Worm (Caenorhabditis elegans) whole organism, young adult: ENCODE results near the gene C50B8.5.

Experiments used
- B0019.2 ChIP-seq: fragments of 200-800 bp; sonication (Bioruptor generic); conservative IDR thresholded peaks from 2 replicates; pipeline ENCODE4 v1.3.6; 2022; ENCODE audit warnings: missing genetic modification reagents, missing genetic modification characterization, missing compliant biosample characterization
- D2030.7 ChIP-seq: fragments of 200-800 bp; sonication (Bioruptor generic); IDR thresholded peaks from 2 replicates; pipeline ENCODE4 v1.3.6; 2022; ENCODE audit warnings: missing genetic modification reagents, missing genetic modification characterization, missing compliant biosample characterization
- F22D6.2 ChIP-seq: sonication (generic microtip); optimal IDR thresholded peaks from 2 replicates; lab custom pipeline; 2016; ENCODE audit warnings: mild to moderate bottlenecking, missing genetic modification characterization, missing compliant biosample characterization
- F33H1.4 ChIP-seq: fragments of 200-800 bp; sonication (Bioruptor generic); IDR thresholded peaks from 2 replicates; pipeline ENCODE4 v1.3.6; 2022; ENCODE audit warnings: missing genetic modification reagents, missing genetic modification characterization, missing compliant biosample characterization
- F39B2.1 ChIP-seq: fragments of 200-800 bp; sonication (Bioruptor generic); IDR thresholded peaks from 2 replicates; pipeline ENCODE4 v1.3.6; 2022; ENCODE audit warnings: missing genetic modification reagents, missing genetic modification characterization, missing compliant biosample characterization
- F55B11.4 ChIP-seq: sonication (generic microtip); optimal IDR thresholded peaks from 2 replicates; lab custom pipeline; 2016; ENCODE audit warnings: missing compliant biosample characterization, missing genetic modification characterization, borderline replicate concordance; ENCODE audit not compliant: insufficient read depth
- Y53F4B.3 ChIP-seq: fragments of 200-800 bp; sonication (Bioruptor generic); IDR thresholded peaks from 2 replicates; pipeline ENCODE4 v1.3.6; 2022; ENCODE audit warnings: missing genetic modification reagents, missing genetic modification characterization, missing compliant biosample characterization
- Y53G8AR.9 ChIP-seq: fragments of 200-800 bp; sonication (Bioruptor generic); conservative IDR thresholded peaks from 2 replicates; pipeline ENCODE4 v1.3.6; 2022; ENCODE audit warnings: missing genetic modification reagents, missing genetic modification characterization, missing compliant biosample characterization
- Y56A3A.18 ChIP-seq: fragments of 200-800 bp; sonication (Bioruptor generic); IDR thresholded peaks from 2 replicates; pipeline ENCODE4 v1.3.6; 2022; ENCODE audit warnings: missing genetic modification reagents, missing genetic modification characterization, missing compliant biosample characterization
- Y95B8A.8 ChIP-seq: fragments of 200-800 bp; sonication (Bioruptor generic); IDR thresholded peaks from 2 replicates; pipeline ENCODE4 v1.3.6; 2022; ENCODE audit warnings: missing genetic modification reagents, missing genetic modification characterization, missing compliant biosample characterization
- ZK185.1 ChIP-seq: sonication (generic microtip); optimal IDR thresholded peaks from 2 replicates; lab custom pipeline; 2016; ENCODE audit warnings: mild to moderate bottlenecking, missing genetic modification characterization, missing compliant biosample characterization; ENCODE audit not compliant: poor library complexity, severe bottlenecking
- akir-1 ChIP-seq: fragments of 200-800 bp; sonication (Bioruptor generic); optimal IDR thresholded peaks from 2 replicates; lab custom pipeline; 2018; ENCODE audit warnings: mild to moderate bottlenecking, missing genetic modification characterization, moderate library complexity, missing compliant biosample characterization
- aptf-2 ChIP-seq: fragments of 200-800 bp; sonication (Bioruptor generic); conservative IDR thresholded peaks from 2 replicates; pipeline ENCODE4 v1.3.6; 2022; ENCODE audit warnings: missing genetic modification reagents, missing genetic modification characterization, missing compliant biosample characterization
- aptf-3 ChIP-seq: fragments of 200-800 bp; sonication (Bioruptor generic); IDR thresholded peaks from 2 replicates; pipeline ENCODE4 v1.3.6; 2022; ENCODE audit warnings: missing genetic modification characterization, missing compliant biosample characterization
- atf-7 ChIP-seq: sonication (generic microtip); optimal IDR thresholded peaks from 2 replicates; lab custom pipeline; 2017; ENCODE audit warnings: mild to moderate bottlenecking, missing genetic modification characterization, missing compliant biosample characterization
- bed-2 ChIP-seq: fragments of 200-800 bp; sonication (Bioruptor generic); IDR thresholded peaks from 2 replicates; pipeline ENCODE4 v1.3.6; 2022; ENCODE audit warnings: missing genetic modification reagents, missing genetic modification characterization, missing compliant biosample characterization
- ccch-3 ChIP-seq: fragments of 200-800 bp; sonication (Bioruptor generic); optimal IDR thresholded peaks from 2 replicates; lab custom pipeline; 2018; ENCODE audit warnings: mild to moderate bottlenecking, missing genetic modification characterization, missing compliant biosample characterization
- cebp-2 ChIP-seq: fragments of 200-800 bp; sonication (Bioruptor generic); IDR thresholded peaks from 2 replicates; pipeline ENCODE4 v1.3.6; 2022; ENCODE audit warnings: missing genetic modification characterization, missing compliant biosample characterization
- ceh-79 ChIP-seq: sonication (generic microtip); optimal IDR thresholded peaks from 2 replicates; lab custom pipeline; 2017; ENCODE audit warnings: mild to moderate bottlenecking, missing genetic modification characterization, missing compliant biosample characterization
- ceh-91 ChIP-seq: fragments of 200-800 bp; sonication (Bioruptor generic); IDR thresholded peaks from 2 replicates; pipeline ENCODE4 v1.3.6; 2022; ENCODE audit warnings: missing genetic modification reagents, missing genetic modification characterization, missing compliant biosample characterization
- chd-7 ChIP-seq: sonication (generic microtip); optimal IDR thresholded peaks from 2 replicates; lab custom pipeline; 2016; ENCODE audit warnings: mild to moderate bottlenecking, missing genetic modification characterization, moderate library complexity, missing compliant biosample characterization
- dpl-1 ChIP-seq: fragments of 150-350 bp; optimal IDR thresholded peaks from 2 replicates; lab custom pipeline; 2014; ENCODE audit warnings: missing biosample characterization, missing genetic modification reagents, missing genetic modification characterization
- efl-1 ChIP-seq: fragments of 150-350 bp; optimal IDR thresholded peaks from 2 replicates; lab custom pipeline; 2014; ENCODE audit warnings: missing biosample characterization, missing genetic modification reagents, missing genetic modification characterization
- egl-44 ChIP-seq: fragments of 200-800 bp; sonication (Bioruptor generic); IDR thresholded peaks from 2 replicates; pipeline ENCODE4 v1.3.6; 2022; ENCODE audit warnings: missing genetic modification reagents, missing genetic modification characterization, missing compliant biosample characterization
- ets-4 ChIP-seq: fragments of 200-800 bp; sonication (Bioruptor generic); optimal IDR thresholded peaks from 2 replicates; lab custom pipeline; 2018; ENCODE audit warnings: mild to moderate bottlenecking, missing genetic modification characterization, missing compliant biosample characterization
- him-1 ChIP-seq: sonication (generic microtip); optimal IDR thresholded peaks from 2 replicates; lab custom pipeline; 2016; ENCODE audit warnings: missing genotype, missing genetic modification reagents, missing genetic modification characterization, missing compliant biosample characterization
- hlh-12 ChIP-seq: sonication (generic microtip); optimal IDR thresholded peaks from 2 replicates; lab custom pipeline; 2016; ENCODE audit warnings: missing genetic modification characterization, missing compliant biosample characterization
- lag-1 ChIP-seq: fragments of 200-800 bp; sonication (Bioruptor generic); IDR thresholded peaks from 2 replicates; pipeline ENCODE4 v1.3.6; 2022; ENCODE audit warnings: missing genetic modification reagents, missing genetic modification characterization, missing compliant biosample characterization
- let-607 ChIP-seq, 2 experiments: fragments of 200-800 bp in 1 of 2; sonication (Bioruptor generic) in 1 of 2; sonication (generic microtip) in 1 of 2; optimal IDR thresholded peaks; 2 replicates each; lab custom pipeline; 2016 to 2018; ENCODE audit warnings: mild to moderate bottlenecking in 2 of 2, missing compliant biosample characterization in 2 of 2, missing genetic modification characterization in 2 of 2, moderate library complexity in 2 of 2, missing genotype in 1 of 2
- lin-35 ChIP-seq, 3 experiments: fragments of 150-350 bp in 2 of 3; sonication (generic microtip) in 1 of 3; optimal IDR thresholded peaks; 2 replicates each; lab custom pipeline; 2014 to 2018; ENCODE audit warnings: missing biosample characterization in 3 of 3, missing genetic modification characterization in 3 of 3, missing genetic modification reagents in 3 of 3
- lin-40 ChIP-seq: sonication (generic microtip); optimal IDR thresholded peaks from 2 replicates; lab custom pipeline; 2016; ENCODE audit warnings: missing genetic modification characterization, mild to moderate bottlenecking, missing compliant biosample characterization, missing genotype, missing genetic modification reagents
- lsy-27 ChIP-seq: sonication (generic microtip); optimal IDR thresholded peaks from 2 replicates; lab custom pipeline; 2017; ENCODE audit warnings: missing genetic modification characterization, mild to moderate bottlenecking, missing compliant biosample characterization, antibody characterized with exemption, missing genotype, borderline replicate concordance; ENCODE audit not compliant: insufficient read depth
- madf-10 ChIP-seq: sonication (generic microtip); optimal IDR thresholded peaks from 2 replicates; lab custom pipeline; 2016; ENCODE audit warnings: mild to moderate bottlenecking, missing genetic modification characterization, missing compliant biosample characterization
- mel-28 ChIP-seq: sonication (generic microtip); optimal IDR thresholded peaks from 2 replicates; lab custom pipeline; 2016; ENCODE audit warnings: borderline replicate concordance, mild to moderate bottlenecking, missing genetic modification characterization, missing compliant biosample characterization
- mes-4 ChIP-seq: sonication (generic microtip); optimal IDR thresholded peaks from 2 replicates; lab custom pipeline; 2016; ENCODE audit warnings: missing genotype, missing genetic modification characterization, missing compliant biosample characterization
- nfya-1 ChIP-seq: sonication (generic microtip); optimal IDR thresholded peaks from 2 replicates; lab custom pipeline; 2017; ENCODE audit warnings: antibody characterized with exemption, missing compliant biosample characterization, missing genetic modification characterization, borderline replicate concordance; ENCODE audit not compliant: insufficient read depth
- nfya-2 ChIP-seq: fragments of 200-800 bp; sonication (Bioruptor generic); IDR thresholded peaks from 2 replicates; pipeline ENCODE4 v1.3.6; 2022; ENCODE audit warnings: missing genetic modification reagents, missing genetic modification characterization, missing compliant biosample characterization
- nhr-120 ChIP-seq: fragments of 200-800 bp; sonication (Bioruptor generic); IDR thresholded peaks from 2 replicates; pipeline ENCODE4 v1.3.6; 2022; ENCODE audit warnings: missing genetic modification characterization, missing compliant biosample characterization
- repo-1 ChIP-seq: sonication (generic microtip); optimal IDR thresholded peaks from 2 replicates; lab custom pipeline; 2017; ENCODE audit warnings: mild to moderate bottlenecking, missing genetic modification characterization, missing compliant biosample characterization
- sea-2 ChIP-seq: fragments of 200-800 bp; sonication (Bioruptor generic); IDR thresholded peaks from 2 replicates; pipeline ENCODE4 v1.3.6; 2022; ENCODE audit warnings: missing genetic modification characterization, missing compliant biosample characterization
- snpc-3.4 ChIP-seq: sonication (generic microtip); optimal IDR thresholded peaks from 2 replicates; lab custom pipeline; 2017; ENCODE audit warnings: missing genetic modification characterization, mild to moderate bottlenecking, missing compliant biosample characterization, antibody characterized with exemption, moderate library complexity, missing genotype, missing genetic modification reagents
- somi-1 ChIP-seq: fragments of 200-800 bp; sonication (Bioruptor generic); optimal IDR thresholded peaks from 2 replicates; lab custom pipeline; 2018; ENCODE audit warnings: mild to moderate bottlenecking, missing genetic modification characterization, missing compliant biosample characterization
- sptf-2 ChIP-seq: fragments of 200-800 bp; sonication (Bioruptor generic); optimal IDR thresholded peaks from 2 replicates; lab custom pipeline; 2018; ENCODE audit warnings: mild to moderate bottlenecking, missing genetic modification characterization, missing compliant biosample characterization
- tbx-9 ChIP-seq: sonication (generic microtip); optimal IDR thresholded peaks from 2 replicates; lab custom pipeline; 2016; ENCODE audit warnings: borderline replicate concordance, missing genetic modification characterization, inconsistent platforms, missing compliant biosample characterization
- unc-130 ChIP-seq: sonication (generic microtip); optimal IDR thresholded peaks from 2 replicates; lab custom pipeline; 2016; ENCODE audit warnings: missing genetic modification reagents, missing genetic modification characterization, missing compliant biosample characterization
- ztf-26 ChIP-seq: sonication (generic microtip); optimal IDR thresholded peaks from 2 replicates; lab custom pipeline; 2017; ENCODE audit warnings: missing genetic modification characterization, missing compliant biosample characterization
- ztf-28 ChIP-seq: fragments of 200-800 bp; sonication (Bioruptor generic); IDR thresholded peaks from 2 replicates; pipeline ENCODE4 v1.3.6; 2022; ENCODE audit warnings: missing genetic modification reagents, missing genetic modification characterization, missing compliant biosample characterization

C50B8.5 gene

ce11 chrV:13556297-13556696 lies 24.5 kb upstream of the C50B8.5 start, which contains the start of gene C56A3.6:
C56A3.6 (minus strand) TSS chrV:13556397.
- TF ChIP-seq hlh-12 (tag; lab: Kevin White, UChicago) = no peak
- TF ChIP-seq ceh-91 = no peak
- no peak for TF ChIP-seq B0019.2 (GFP tag; lab: Robert Waterston, UW)
- no peak for TF ChIP-seq F55B11.4 (tag; lab: Kevin White, UChicago)
- TF ChIP-seq sea-2 = no peak
- TF ChIP-seq repo-1 = no peak
- no peak for TF ChIP-seq D2030.7
- no peak for TF ChIP-seq sptf-2 (GFP tag; lab: Kevin White, UChicago)
- TF ChIP-seq akir-1 (GFP tag; lab: Kevin White, UChicago) = no peak
- no peak for TF ChIP-seq madf-10
- TF ChIP-seq nhr-120 (GFP tag; lab: Robert Waterston, UW) = no peak
- TF ChIP-seq chd-7 (tag; lab: Kevin White, UChicago) = no peak
- TF ChIP-seq unc-130 (GFP tag; lab: Kevin White, UChicago) = no peak
- no peak for TF ChIP-seq F33H1.4 (GFP tag; lab: Robert Waterston, UW)
- no peak for TF ChIP-seq ztf-26 (tag; lab: Kevin White, UChicago)
- no peak for TF ChIP-seq bed-2 (GFP tag; lab: Robert Waterston, UW)
- no peak for TF ChIP-seq mes-4 (tag; lab: Kevin White, UChicago)
- TF ChIP-seq somi-1 = no peak
- no peak for TF ChIP-seq let-607 (tag; optimal IDR thresholded peaks at IDR 0.05; lab: Kevin White, UChicago)
- TF ChIP-seq nfya-1 = no peak

- TF ChIP-seq Y53F4B.3 (GFP tag; lab: Robert Waterston, UW) = no peak
- no peak for TF ChIP-seq aptf-3
- TF ChIP-seq F39B2.1 (GFP tag; lab: Robert Waterston, UW) = no peak
- no peak for TF ChIP-seq sptf-2 (GFP tag; lab: Kevin White, UChicago)
- TF ChIP-seq lin-35 (GFP tag; optimal IDR thresholded peaks at IDR 0.05; lab: Kevin White, UChicago) = peak in 2 of 3 experiments; percentile 77 to 88
- no peak for TF ChIP-seq Y56A3A.18
- peak; percentile 74 for TF ChIP-seq efl-1
- no peak for TF ChIP-seq cebp-2 (GFP tag; lab: Robert Waterston, UW)
- TF ChIP-seq nfya-2 (GFP tag; lab: Robert Waterston, UW) = no peak
- no peak for TF ChIP-seq ccch-3 (GFP tag; lab: Kevin White, UChicago)
- TF ChIP-seq F22D6.2 = peak; percentile 36
- 0 out of 2 replicates have a peak, but pooled peaks have one; percentile 25 for TF ChIP-seq aptf-2 (GFP tag; lab: Robert Waterston, UW)
- no peak for TF ChIP-seq mel-28 (tag; lab: Kevin White, UChicago)
- TF ChIP-seq ztf-28 = 0 out of 2 replicates have a peak, but pooled peaks have one; percentile 51
- TF ChIP-seq Y53G8AR.9 (GFP tag; lab: Robert Waterston, UW) = no peak
- peak; percentile 98 for TF ChIP-seq ets-4
- TF ChIP-seq sea-2 = no peak
- peak; percentile 22 to 68 for TF ChIP-seq let-607 (tag; optimal IDR thresholded peaks at IDR 0.05; lab: Kevin White, UChicago)
- TF ChIP-seq egl-44 = peak; percentile 33; the same call in 1 of the 2 replicates
- TF ChIP-seq ceh-79 (tag; lab: Kevin White, UChicago) = no peak
- TF ChIP-seq snpc-3.4 (tag; lab: Kevin White, UChicago) = no peak
- TF ChIP-seq lin-40 (tag; lab: Kevin White, UChicago) = peak; percentile 72
- peak; percentile 80 for TF ChIP-seq dpl-1 (GFP tag; lab: Kevin White, UChicago)
- TF ChIP-seq ZK185.1 = peak; percentile 89
- 0 out of 2 replicates have a peak, but pooled peaks have one; percentile 66 for TF ChIP-seq lag-1 (GFP tag; lab: Robert Waterston, UW)
- TF ChIP-seq ceh-91 = no peak
- no peak for TF ChIP-seq lsy-27 (tag; lab: Kevin White, UChicago)
- no peak for TF ChIP-seq B0019.2 (GFP tag; lab: Robert Waterston, UW)
- TF ChIP-seq him-1 (tag; lab: Kevin White, UChicago) = peak; percentile 61
- no peak for TF ChIP-seq tbx-9 (tag; lab: Kevin White, UChicago)
- TF ChIP-seq Y95B8A.8 = peak; percentile 71; the same call in 1 of the 2 replicates
- TF ChIP-seq atf-7 (tag; lab: Kevin White, UChicago) = peak; percentile 74
Measured at ce11 chrV:13556746-13557145, 24.0 kb upstream of the C50B8.5 start, which contains the start of gene cav-2. cav-2 (plus strand) TSS chrV:13557104.
